Worm (Caenorhabditis elegans) whole organism, young adult: ENCODE data around the gene sdz-19.

ENCODE experiments used
- C06A6.2 ChIP-seq: fragments of 200-800 bp; sonication (Bioruptor generic); conservative IDR thresholded peaks from 2 replicates; pipeline ENCODE4 v1.3.6; 2022; ENCODE audit warnings: missing genetic modification characterization, missing compliant biosample characterization
- C17E4.6 ChIP-seq: fragments of 200-800 bp; sonication (Bioruptor generic); IDR thresholded peaks from 2 replicates; pipeline ENCODE4 v1.3.6; 2022; ENCODE audit warnings: missing genetic modification reagents, missing genetic modification characterization, missing compliant biosample characterization
- F37B4.10 ChIP-seq: fragments of 200-800 bp; sonication (Bioruptor generic); IDR thresholded peaks from 2 replicates; pipeline ENCODE4 v1.3.6; 2022; ENCODE audit warnings: missing genetic modification characterization, missing compliant biosample characterization
- F52B5.7 ChIP-seq: sonication (generic microtip); optimal IDR thresholded peaks from 2 replicates; lab custom pipeline; 2016; ENCODE audit warnings: mild to moderate bottlenecking, missing genetic modification characterization, missing compliant biosample characterization
- Y67H2A.10 ChIP-seq: fragments of 200-800 bp; sonication (Bioruptor generic); conservative IDR thresholded peaks from 2 replicates; pipeline ENCODE4 v1.3.6; 2022; ENCODE audit warnings: missing genetic modification reagents, missing genetic modification characterization, missing compliant biosample characterization
- atf-7 ChIP-seq: sonication (generic microtip); optimal IDR thresholded peaks from 2 replicates; lab custom pipeline; 2017; ENCODE audit warnings: mild to moderate bottlenecking, missing genetic modification characterization, missing compliant biosample characterization
- attf-6 ChIP-seq: fragments of 200-800 bp; sonication (Bioruptor generic); IDR thresholded peaks from 2 replicates; pipeline ENCODE4 v1.3.6; 2022; ENCODE audit warnings: missing genetic modification reagents, missing genetic modification characterization, missing compliant biosample characterization
- ccch-3 ChIP-seq: fragments of 200-800 bp; sonication (Bioruptor generic); optimal IDR thresholded peaks from 2 replicates; lab custom pipeline; 2018; ENCODE audit warnings: mild to moderate bottlenecking, missing genetic modification characterization, missing compliant biosample characterization
- cebp-1 ChIP-seq, 2 experiments: fragments of 200-800 bp in 1 of 2; sonication (Bioruptor generic) in 1 of 2; sonication (generic microtip) in 1 of 2; IDR thresholded peaks in 1 of 2; optimal IDR thresholded peaks in 1 of 2; 2 replicates each; pipeline versions ENCODE4 v1.3.6 to Lab custom; 2017 to 2022; ENCODE audit warnings: missing compliant biosample characterization in 2 of 2, missing genetic modification characterization in 2 of 2, mild to moderate bottlenecking in 1 of 2, missing genetic modification reagents in 1 of 2, moderate library complexity in 1 of 2
- cebp-2 ChIP-seq: fragments of 200-800 bp; sonication (Bioruptor generic); IDR thresholded peaks from 2 replicates; pipeline ENCODE4 v1.3.6; 2022; ENCODE audit warnings: missing genetic modification characterization, missing compliant biosample characterization
- ceh-27 ChIP-seq: fragments of 200-800 bp; sonication (Bioruptor generic); optimal IDR thresholded peaks from 2 replicates; lab custom pipeline; 2018; ENCODE audit warnings: mild to moderate bottlenecking, missing genetic modification characterization, moderate library complexity, missing compliant biosample characterization
- ceh-91 ChIP-seq: fragments of 200-800 bp; sonication (Bioruptor generic); IDR thresholded peaks from 2 replicates; pipeline ENCODE4 v1.3.6; 2022; ENCODE audit warnings: missing genetic modification reagents, missing genetic modification characterization, missing compliant biosample characterization
- die-1 ChIP-seq: sonication (generic microtip); optimal IDR thresholded peaks from 2 replicates; lab custom pipeline; 2016; ENCODE audit warnings: missing genotype, mild to moderate bottlenecking, missing genetic modification characterization, missing compliant biosample characterization
- dox-1 ChIP-seq: fragments of 200-800 bp; sonication (Bioruptor generic); IDR thresholded peaks from 2 replicates; pipeline ENCODE4 v1.3.6; 2022; ENCODE audit warnings: missing genetic modification reagents, missing genetic modification characterization, missing compliant biosample characterization
- egrh-3 ChIP-seq: fragments of 200-800 bp; sonication (Bioruptor generic); IDR thresholded peaks from 2 replicates; pipeline ENCODE4 v1.3.6; 2022; ENCODE audit warnings: missing genetic modification reagents, missing genetic modification characterization, missing compliant biosample characterization
- ekl-4 ChIP-seq: fragments of 200-800 bp; sonication (Bioruptor generic); IDR thresholded peaks from 2 replicates; pipeline ENCODE4 v1.3.6; 2022; ENCODE audit warnings: missing genetic modification reagents, missing genetic modification characterization, missing compliant biosample characterization
- hmg-20 ChIP-seq: fragments of 200-800 bp; sonication (Bioruptor generic); IDR thresholded peaks from 2 replicates; pipeline ENCODE4 v1.3.6; 2022; ENCODE audit warnings: missing genetic modification reagents, missing genetic modification characterization, missing compliant biosample characterization
- lin-35 ChIP-seq, 3 experiments: fragments of 150-350 bp in 2 of 3; sonication (generic microtip) in 1 of 3; optimal IDR thresholded peaks; 2 replicates each; lab custom pipeline; 2014 to 2018; ENCODE audit warnings: missing biosample characterization in 3 of 3, missing genetic modification characterization in 3 of 3, missing genetic modification reagents in 3 of 3
- madf-3 ChIP-seq: fragments of 200-800 bp; sonication (Bioruptor generic); IDR thresholded peaks from 2 replicates; pipeline ENCODE4 v1.3.6; 2022; ENCODE audit warnings: missing genetic modification reagents, missing genetic modification characterization, missing compliant biosample characterization
- madf-6 ChIP-seq: fragments of 200-800 bp; sonication (Bioruptor generic); IDR thresholded peaks from 2 replicates; pipeline ENCODE4 v1.3.6; 2022; ENCODE audit warnings: missing genetic modification reagents, missing genetic modification characterization, missing compliant biosample characterization
- mel-28 ChIP-seq: sonication (generic microtip); optimal IDR thresholded peaks from 2 replicates; lab custom pipeline; 2016; ENCODE audit warnings: borderline replicate concordance, mild to moderate bottlenecking, missing genetic modification characterization, missing compliant biosample characterization
- rec-8 ChIP-seq, 2 experiments: sonication (generic microtip); optimal IDR thresholded peaks; 2 replicates each; lab custom pipeline; 2016; ENCODE audit warnings: mild to moderate bottlenecking in 2 of 2, missing genetic modification characterization in 2 of 2, missing genetic modification reagents in 2 of 2, missing genotype in 2 of 2, missing biosample characterization in 1 of 2, missing compliant biosample characterization in 1 of 2, moderate library complexity in 1 of 2
- repo-1 ChIP-seq: sonication (generic microtip); optimal IDR thresholded peaks from 2 replicates; lab custom pipeline; 2017; ENCODE audit warnings: mild to moderate bottlenecking, missing genetic modification characterization, missing compliant biosample characterization
- rpc-1 ChIP-seq, 2 experiments: fragments of 150-350 bp in 1 of 2; sonication (generic microtip) in 1 of 2; optimal IDR thresholded peaks; 2 replicates each; lab custom pipeline; 2014 to 2018; ENCODE audit warnings: missing biosample characterization in 1 of 2, missing genetic modification characterization in 1 of 2, missing genetic modification reagents in 1 of 2, missing genotype in 1 of 2
- somi-1 ChIP-seq: fragments of 200-800 bp; sonication (Bioruptor generic); optimal IDR thresholded peaks from 2 replicates; lab custom pipeline; 2018; ENCODE audit warnings: mild to moderate bottlenecking, missing genetic modification characterization, missing compliant biosample characterization
- sptf-2 ChIP-seq: fragments of 200-800 bp; sonication (Bioruptor generic); optimal IDR thresholded peaks from 2 replicates; lab custom pipeline; 2018; ENCODE audit warnings: mild to moderate bottlenecking, missing genetic modification characterization, missing compliant biosample characterization
- tbp1 ChIP-seq: fragments of 200-800 bp; sonication (Bioruptor generic); optimal IDR thresholded peaks from 2 replicates; lab custom pipeline; 2018; ENCODE audit warnings: mild to moderate bottlenecking, missing genetic modification characterization, missing compliant biosample characterization
- xnd-1 ChIP-seq: sonication (generic microtip); optimal IDR thresholded peaks from 2 replicates; lab custom pipeline; 2016; ENCODE audit warnings: missing genotype, missing genetic modification reagents, missing genetic modification characterization, missing compliant biosample characterization
- zim-3 ChIP-seq: sonication (generic microtip); optimal IDR thresholded peaks from 2 replicates; lab custom pipeline; 2017; ENCODE audit warnings: mild to moderate bottlenecking, missing genetic modification characterization, moderate library complexity, missing compliant biosample characterization
- ztf-18 ChIP-seq: sonication (generic microtip); optimal IDR thresholded peaks from 2 replicates; lab custom pipeline; 2016; ENCODE audit warnings: missing genotype, mild to moderate bottlenecking, missing genetic modification characterization, missing compliant biosample characterization
- ztf-22 ChIP-seq: fragments of 200-800 bp; sonication (Bioruptor generic); optimal IDR thresholded peaks from 2 replicates; lab custom pipeline; 2018; ENCODE audit warnings: mild to moderate bottlenecking, missing genetic modification characterization, moderate library complexity, missing compliant biosample characterization
- ztf-3 ChIP-seq: fragments of 200-800 bp; sonication (Bioruptor generic); optimal IDR thresholded peaks from 2 replicates; lab custom pipeline; 2018; ENCODE audit warnings: mild to moderate bottlenecking, missing genetic modification characterization, missing compliant biosample characterization

Gene sdz-19

DNA sequence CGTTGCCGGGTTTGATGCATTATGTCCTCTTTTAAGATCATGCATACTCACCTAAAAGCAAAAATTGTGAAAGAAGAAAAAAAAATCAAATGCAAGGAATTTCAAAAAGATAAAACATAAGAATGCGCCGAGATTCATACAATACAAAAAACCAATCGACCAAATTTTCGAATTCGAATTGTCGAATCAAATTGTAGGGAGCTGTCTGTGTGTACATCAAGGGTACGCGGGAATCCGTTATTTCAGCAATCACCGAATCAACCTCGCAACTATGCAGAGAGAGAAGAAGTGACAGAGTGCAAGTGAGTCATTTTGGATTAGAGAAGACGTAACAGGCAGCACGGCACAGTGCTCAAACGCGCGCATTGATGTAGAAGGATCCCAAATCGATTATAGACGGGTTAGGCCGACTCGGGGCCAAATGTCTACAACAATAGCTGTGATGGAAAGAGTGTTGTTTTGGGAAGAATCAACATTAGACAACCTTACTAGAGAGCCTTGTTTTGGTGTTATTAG, at the start of gene sdz-19:
Gene sdz-19 (minus strand): TSS at position 51 of the 516 bp plus-strand sequence.
- TF ChIP-seq ekl-4 (peak; percentile 36; the same call in 1 of the 2 replicates), repo-1 (tag; lab: Kevin White, UChicago) (peak; percentile 1), cebp-2 (GFP tag; lab: Robert Waterston, UW) (0 out of 2 replicates have a peak, but pooled peaks have one; percentile 25), attf-6 (0 out of 2 replicates have a peak, but pooled peaks have one; percentile 22), cebp-1 (GFP tag; IDR thresholded peaks at IDR 0.05; lab: Robert Waterston, UW) (no peak), cebp-1 (tag; optimal IDR thresholded peaks at IDR 0.05; lab: Kevin White, UChicago) (peak; percentile 27), C17E4.6 (GFP tag; lab: Robert Waterston, UW) (no peak), zim-3 (tag; lab: Kevin White, UChicago) (peak; percentile 57), ccch-3 (GFP tag; lab: Kevin White, UChicago) (no peak), madf-6 (peak; percentile 32; the same call in 1 of the 2 replicates)

DNA sequence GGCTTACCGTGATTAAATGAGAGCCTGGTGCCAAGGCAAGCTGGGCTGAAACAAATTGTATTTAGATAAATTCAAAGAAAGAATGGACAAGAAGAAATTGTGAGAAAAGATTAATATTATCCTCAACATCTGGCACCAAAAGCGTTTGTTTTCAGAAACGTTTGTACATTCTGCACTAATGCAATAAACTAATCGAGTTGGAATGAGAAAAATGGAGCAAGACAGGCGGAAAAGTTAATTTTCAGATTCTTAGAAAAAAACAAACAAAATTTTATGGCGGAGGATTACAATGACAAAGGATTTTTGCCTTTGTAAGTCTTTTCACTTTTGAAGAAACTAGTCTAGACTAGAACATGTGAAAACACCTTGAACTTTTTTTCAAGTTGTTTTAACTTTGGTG, 48.5 kb upstream of the sdz-19 start, which contains the start of gene npr-4:
Gene npr-4 (minus strand): TSS at position 52 of the 400 bp plus-strand sequence.
- TF ChIP-seq ztf-22 (GFP tag; lab: Kevin White, UChicago) (no peak), atf-7 (tag; lab: Kevin White, UChicago) (no peak), cebp-2 (GFP tag; lab: Robert Waterston, UW) (no peak), C17E4.6 (GFP tag; lab: Robert Waterston, UW) (no peak), ceh-91 (GFP tag; lab: Robert Waterston, UW) (no peak), lin-35 (GFP tag; optimal IDR thresholded peaks at IDR 0.05; lab: Kevin White, UChicago) (no peak), ztf-18 (tag; lab: Kevin White, UChicago) (no peak)

DNA sequence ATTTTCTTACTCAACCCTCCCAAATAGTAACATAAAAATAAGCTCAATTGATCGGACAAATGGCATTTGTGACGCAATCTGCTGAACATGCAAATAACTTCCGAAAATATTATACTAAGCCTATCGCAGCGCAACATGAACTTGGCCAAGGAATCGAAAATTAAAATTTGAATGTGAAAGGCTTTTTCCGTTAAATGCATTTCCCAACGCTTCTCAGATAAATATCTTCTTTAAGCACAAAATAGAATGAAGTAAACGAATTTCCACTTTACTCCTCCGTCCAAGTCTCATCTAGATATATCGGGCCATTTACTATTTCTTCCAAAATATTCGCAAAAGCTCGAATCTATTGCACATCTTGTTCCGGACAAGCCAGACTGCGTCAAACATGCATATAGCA, 45.9 kb upstream of the sdz-19 start:
- TF ChIP-seq tbp1 (GFP tag; lab: Kevin White, UChicago) (no peak), ceh-27 (GFP tag; lab: Kevin White, UChicago) (no peak), madf-3 (GFP tag; lab: Robert Waterston, UW) (no peak), rec-8 (tag; optimal IDR thresholded peaks at IDR 0.05; lab: Kevin White, UChicago) (no peak), xnd-1 (tag; lab: Kevin White, UChicago) (no peak), Y67H2A.10 (no peak), rpc-1 (optimal IDR thresholded peaks at IDR 0.05; lab: Kevin White, UChicago) (no peak), rpc-1 (tag; optimal IDR thresholded peaks at IDR 0.05; lab: Kevin White, UChicago) (no peak), hmg-20 (no peak), cebp-2 (GFP tag; lab: Robert Waterston, UW) (no peak), dox-1 (GFP tag; lab: Robert Waterston, UW) (no peak), die-1 (tag; lab: Kevin White, UChicago) (no peak), ztf-3 (no peak), F37B4.10 (no peak), somi-1 (GFP tag; lab: Kevin White, UChicago) (no peak), C06A6.2 (GFP tag; lab: Robert Waterston, UW) (no peak)

DNA sequence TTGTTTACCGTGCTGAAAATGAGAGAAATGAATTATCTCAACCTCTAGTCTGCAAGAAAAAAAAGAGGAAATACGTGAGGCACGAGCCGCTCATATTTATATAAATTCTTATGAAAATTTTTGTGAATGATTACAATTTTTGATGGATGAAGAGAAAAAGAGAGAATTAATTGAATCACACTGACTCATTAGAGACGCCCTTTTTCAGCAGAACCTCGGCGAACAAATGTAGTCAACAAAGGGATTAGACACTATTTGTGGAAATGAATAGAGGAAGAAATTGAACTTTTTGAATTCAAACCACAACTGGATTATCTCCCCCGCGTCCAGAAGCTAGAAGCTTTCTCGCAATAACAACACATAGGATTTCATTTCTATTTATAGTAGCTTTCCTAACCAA, 43.7 kb upstream of the sdz-19 start:
- no peak for TF ChIP-seq egrh-3 (GFP tag; lab: Robert Waterston, UW)
- TF ChIP-seq mel-28 (tag; lab: Kevin White, UChicago) = no peak
- TF ChIP-seq sptf-2 = no peak
- TF ChIP-seq F52B5.7 (tag; lab: Kevin White, UChicago) = no peak
